Fruit fly (Drosophila melanogaster): Measurements from ENCODE around the gene CG7900.

CG7900 gene

dm6 chr3R:8118781-8119456 is 25.0 kb downstream of the CG7900 start (continued):
- TF ChIP-seq CG12104 (GFP tag; optimal IDR thresholded peaks at IDR 0.05) (no peak), NK7.1 (GFP tag; optimal IDR thresholded peaks at IDR 0.05) (no peak), ash1 (GFP tag; optimal IDR thresholded peaks at IDR 0.05) (no peak), CG11456 (GFP tag; IDR thresholded peaks at IDR 0.05) (0 out of 3 replicates have a peak, but pooled peaks have one; percentile 11), CG18476 (GFP tag; optimal IDR thresholded peaks at IDR 0.05) (no peak), Med (GFP tag) (peak; percentile 66), Neu2 (GFP tag; optimal IDR thresholded peaks at IDR 0.05; ENCODE audit: borderline replicate concordance) (no peak), Ptx1 (GFP tag; IDR thresholded peaks at IDR 0.05) (no peak), CG1832 (GFP tag; optimal IDR thresholded peaks at IDR 0.05) (no peak), Vsx1 (GFP tag; optimal IDR thresholded peaks at IDR 0.05) (peak; percentile 59), crol (GFP tag; IDR thresholded peaks at IDR 0.05) (peak; percentile 80), CG31441 (GFP tag; IDR thresholded peaks at IDR 0.05) (no peak), slou (GFP tag; optimal IDR thresholded peaks at IDR 0.05) (no peak), wek (GFP tag; optimal IDR thresholded peaks at IDR 0.05) (no peak), jing (GFP tag; optimal IDR thresholded peaks at IDR 0.05) (no peak), gro (GFP tag; optimal IDR thresholded peaks at IDR 0.05) (no peak), her (GFP tag; optimal IDR thresholded peaks at IDR 0.05) (no peak), CG1792 (GFP tag; optimal IDR thresholded peaks at IDR 0.05) (no peak), slp2 (GFP tag; optimal IDR thresholded peaks at IDR 0.05) (no peak), CG2120 (GFP tag; optimal IDR thresholded peaks at IDR 0.05) (no peak), CG1602 (GFP tag; optimal IDR thresholded peaks at IDR 0.05) (no peak), mirr (GFP tag; optimal IDR thresholded peaks at IDR 0.05) (peak; percentile 94), fu2 (GFP tag; optimal IDR thresholded peaks at IDR 0.05) (no peak), CG14441 (GFP tag; IDR thresholded peaks at IDR 0.05) (0 out of 2 replicates have a peak, but pooled peaks have one; percentile 4), Ets97D (GFP tag; optimal IDR thresholded peaks at IDR 0.05) (no peak), CG9797 (GFP tag; optimal IDR thresholded peaks at IDR 0.05) (no peak), dm (GFP tag; optimal IDR thresholded peaks at IDR 0.05) (no peak), hkb (optimal IDR thresholded peaks at IDR 0.05) (no peak), hkb (GFP tag; IDR thresholded peaks at IDR 0.05) (no peak), dati (GFP tag; IDR thresholded peaks at IDR 0.05) (no peak), sim (GFP tag; IDR thresholded peaks at IDR 0.05) (no peak), CG10565 (GFP tag; optimal IDR thresholded peaks at IDR 0.05) (no peak), CG14050 (GFP tag; IDR thresholded peaks at IDR 0.05) (no peak), CG6689 (GFP tag; IDR thresholded peaks at IDR 0.05) (no peak), chif (GFP tag; optimal IDR thresholded peaks at IDR 0.05) (no peak), CG13775 (GFP tag; optimal IDR thresholded peaks at IDR 0.05) (no peak), schlank (tag; optimal IDR thresholded peaks at IDR 0.05) (no peak), sens (GFP tag) (peak; percentile 60), CG10959 (GFP tag; IDR thresholded peaks at IDR 0.05) (no peak), CG15696 (tag; optimal IDR thresholded peaks at IDR 0.05) (no peak), gfzf (GFP tag; optimal IDR thresholded peaks at IDR 0.05) (no peak), CG13296 (GFP tag; optimal IDR thresholded peaks at IDR 0.05) (peak; percentile 28), Hey (tag; optimal IDR thresholded peaks at IDR 0.05) (peak; percentile 39), Lim3 (GFP tag; IDR thresholded peaks at IDR 0.05) (0 out of 2 replicates have a peak, but pooled peaks have one; percentile 4), maf-S (GFP tag; optimal IDR thresholded peaks at IDR 0.05) (no peak), inv (GFP tag; IDR thresholded peaks at IDR 0.05; ENCODE audit: partially characterized antibody) (no peak), Gug (GFP tag; IDR thresholded peaks at IDR 0.05) (no peak), CG11696 (GFP tag; IDR thresholded peaks at IDR 0.05) (no peak), CTCF (GFP tag; optimal IDR thresholded peaks at IDR 0.05) (no peak), CG15269 (tag; optimal IDR thresholded peaks at IDR 0.05) (no peak), corto (GFP tag; optimal IDR thresholded peaks at IDR 0.05) (no peak), CG7963 (GFP tag; IDR thresholded peaks at IDR 0.05; ENCODE audit: partially characterized antibody) (no peak)

Data from whole organism, embryonic.